Worm (Caenorhabditis elegans) whole organism, early embryonic: Measurements from ENCODE around the gene dhs-26.

Experiments used
- B0310.2 ChIP-seq: sonication (generic microtip); optimal IDR thresholded peaks from 2 replicates; lab custom pipeline; 2016; ENCODE audit warnings: mild to moderate bottlenecking, missing genetic modification characterization, missing compliant biosample characterization
- F13C5.2 ChIP-seq: sonication (generic microtip); optimal IDR thresholded peaks from 2 replicates; lab custom pipeline; 2017; ENCODE audit warnings: mild to moderate bottlenecking, missing genetic modification characterization, inconsistent platforms, missing compliant biosample characterization
- ama-1 ChIP-seq: fragments of 150-350 bp; optimal IDR thresholded peaks from 2 replicates; lab custom pipeline; 2014
- ceh-13 ChIP-seq: fragments of 200-800 bp; sonication (Bioruptor generic); optimal IDR thresholded peaks from 2 replicates; lab custom pipeline; 2018; ENCODE audit warnings: mild to moderate bottlenecking, missing genetic modification characterization, missing compliant biosample characterization
- hmbx-1 ChIP-seq: sonication (generic microtip); optimal IDR thresholded peaks from 2 replicates; lab custom pipeline; 2016; ENCODE audit warnings: mild to moderate bottlenecking, missing genetic modification characterization, missing compliant biosample characterization
- hmg-4 ChIP-seq: fragments of 200-800 bp; sonication (Bioruptor generic); optimal IDR thresholded peaks from 2 replicates; lab custom pipeline; 2018; ENCODE audit warnings: mild to moderate bottlenecking, missing genetic modification characterization, missing compliant biosample characterization
- hnd-1 ChIP-seq: sonication (generic microtip); optimal IDR thresholded peaks from 2 replicates; lab custom pipeline; 2016; ENCODE audit warnings: missing genetic modification characterization, missing compliant biosample characterization
- pes-1 ChIP-seq: fragments of 200-800 bp; sonication (Bioruptor generic); IDR thresholded peaks from 2 replicates; pipeline ENCODE4 v1.3.6; 2022; ENCODE audit warnings: missing genetic modification reagents, missing genetic modification characterization, missing compliant biosample characterization
- scrt-1 ChIP-seq: fragments of 200-800 bp; sonication (Bioruptor generic); IDR thresholded peaks from 2 replicates; pipeline ENCODE4 v1.3.6; 2022; ENCODE audit warnings: missing genetic modification characterization, missing compliant biosample characterization
- sea-1 ChIP-seq: fragments of 200-800 bp; sonication (Bioruptor generic); conservative IDR thresholded peaks from 2 replicates; pipeline ENCODE4 v1.3.6; 2022; ENCODE audit warnings: missing genetic modification characterization, missing compliant biosample characterization
- tbx-37 ChIP-seq: fragments of 200-800 bp; sonication (Bioruptor generic); conservative IDR thresholded peaks from 2 replicates; pipeline ENCODE4 v1.3.6; 2022; ENCODE audit warnings: missing genetic modification reagents, missing genetic modification characterization, missing compliant biosample characterization
- tra-4 ChIP-seq: sonication (generic microtip); optimal IDR thresholded peaks from 2 replicates; lab custom pipeline; 2017; ENCODE audit warnings: missing genetic modification characterization, missing compliant biosample characterization

DNA sequence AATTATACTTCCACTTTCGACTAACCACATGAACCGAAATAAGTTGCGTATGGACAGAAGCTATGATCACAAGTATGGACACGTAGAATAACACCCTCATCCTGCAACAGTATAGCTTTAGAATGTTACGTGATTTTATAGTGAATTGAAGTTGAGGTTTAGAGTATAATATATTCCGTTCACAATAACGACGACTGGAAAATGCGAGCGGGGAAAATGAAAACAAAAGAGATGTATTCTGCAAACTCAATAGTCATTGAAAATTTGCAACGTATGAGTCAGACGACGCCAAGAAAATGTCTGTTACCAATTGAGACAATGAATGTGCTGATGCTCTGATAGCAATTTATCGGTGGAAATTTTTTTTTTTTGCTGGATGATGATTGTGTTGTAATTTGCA is 23.1 kb upstream of the dhs-26 start, which contains the start of gene acp-1:
- TF ChIP-seq ama-1 (lab: Kevin White, UChicago) = no peak
- TF ChIP-seq ceh-13 (GFP tag; lab: Kevin White, UChicago) = no peak
- no peak for TF ChIP-seq hnd-1 (tag; lab: Kevin White, UChicago)
- TF ChIP-seq tbx-37 (GFP tag; lab: Robert Waterston, UW) = no peak
- TF ChIP-seq sea-1 (GFP tag; lab: Robert Waterston, UW) = no peak
- no peak for TF ChIP-seq scrt-1 (GFP tag; lab: Robert Waterston, UW)
- no peak for TF ChIP-seq tra-4 (tag; lab: Kevin White, UChicago)
- TF ChIP-seq hmg-4 (GFP tag; lab: Kevin White, UChicago) = no peak
- TF ChIP-seq hmbx-1 (tag; lab: Kevin White, UChicago) = no peak
- TF ChIP-seq F13C5.2 (tag; lab: Kevin White, UChicago) = no peak
- no peak for TF ChIP-seq pes-1 (GFP tag; lab: Robert Waterston, UW)
- TF ChIP-seq B0310.2 = no peak
